Fruit fly (Drosophila melanogaster): ENCODE data around the gene CG11815.

The CG11815 gene

dm6 chr3L:1962964-1963363 lies 8.0 kb downstream of the CG11815 start, which contains the start of gene SCOT (continued):
- TF ChIP-seq D (optimal IDR thresholded peaks at IDR 0.05) (no peak), D (GFP tag; optimal IDR thresholded peaks at IDR 0.05) (no peak), CG30431 (GFP tag; optimal IDR thresholded peaks at IDR 0.05) (peak; percentile 50), CG15514 (GFP tag; optimal IDR thresholded peaks at IDR 0.05) (no peak), Rx (GFP tag; IDR thresholded peaks at IDR 0.05) (peak; percentile 69), CG16779 (GFP tag; IDR thresholded peaks at IDR 0.05) (0 out of 2 replicates have a peak, but pooled peaks have one; percentile 30), ssp (GFP tag; IDR thresholded peaks at IDR 0.05) (peak; percentile 66), lov (optimal IDR thresholded peaks at IDR 0.05) (no peak), lov (GFP tag; IDR thresholded peaks at IDR 0.05) (0 out of 3 replicates have a peak, but pooled peaks have one; percentile 65), ewg (GFP tag; optimal IDR thresholded peaks at IDR 0.05) (peak; percentile 45), CG34422 (GFP tag; IDR thresholded peaks at IDR 0.05) (peak; percentile 74), klu (GFP tag; IDR thresholded peaks at IDR 0.05) (peak; percentile 62; the same call in 1 of the 2 replicates), chinmo (GFP tag; IDR thresholded peaks at IDR 0.05; ENCODE audit: partially characterized antibody) (no peak), stc (GFP tag; IDR thresholded peaks at IDR 0.05) (peak; percentile 72), CG4404 (GFP tag; IDR thresholded peaks at IDR 0.05) (peak; percentile 53), Aef1 (GFP tag; IDR thresholded peaks at IDR 0.05) (peak; percentile 70), fu2 (GFP tag; optimal IDR thresholded peaks at IDR 0.05) (peak; percentile 51), mirr (GFP tag; optimal IDR thresholded peaks at IDR 0.05) (no peak), wdn (GFP tag; IDR thresholded peaks at IDR 0.05) (0 out of 2 replicates have a peak, but pooled peaks have one; percentile 16), Atf3 (GFP tag; optimal IDR thresholded peaks at IDR 0.05) (peak; percentile 27), CG4707 (GFP tag; optimal IDR thresholded peaks at IDR 0.05) (peak; percentile 39), H15 (GFP tag; IDR thresholded peaks at IDR 0.05) (peak; percentile 71; the same call in 2 of the 3 replicates), CG10543 (GFP tag; optimal IDR thresholded peaks at IDR 0.05) (peak; percentile 27), CG1602 (GFP tag; optimal IDR thresholded peaks at IDR 0.05) (peak; percentile 63), jumu (GFP tag; optimal IDR thresholded peaks at IDR 0.05) (peak; percentile 68), CG1024 (GFP tag; IDR thresholded peaks at IDR 0.05) (peak; percentile 66), Meics (GFP tag; optimal IDR thresholded peaks at IDR 0.05) (peak; percentile 48), HmgD (GFP tag; optimal IDR thresholded peaks at IDR 0.05) (peak; percentile 35), Blimp-1 (GFP tag; optimal IDR thresholded peaks at IDR 0.05) (no peak), CG10267 (tag; optimal IDR thresholded peaks at IDR 0.05) (no peak), Gsc (GFP tag; IDR thresholded peaks at IDR 0.05) (peak; percentile 45; the same call in 1 of the 2 replicates), HLH4C (GFP tag; IDR thresholded peaks at IDR 0.05; ENCODE audit: partially characterized antibody) (no peak), Sry-β (GFP tag; optimal IDR thresholded peaks at IDR 0.05) (no peak), CG12391 (tag; optimal IDR thresholded peaks at IDR 0.05) (peak; percentile 70), p53 (GFP tag; optimal IDR thresholded peaks at IDR 0.05) (peak; percentile 28), Camta (GFP tag; optimal IDR thresholded peaks at IDR 0.05) (peak; percentile 76), CG4730 (GFP tag; IDR thresholded peaks at IDR 0.05) (peak; percentile 72), pan (optimal IDR thresholded peaks at IDR 0.05) (no peak), pan (GFP tag; optimal IDR thresholded peaks at IDR 0.05 in 1 of 2, IDR thresholded peaks at IDR 0.05 in 1 of 2) (peak in 1 of 2 experiments; percentile 89), bcd (GFP tag; optimal IDR thresholded peaks at IDR 0.05) (peak; percentile 43), Ada2b (GFP tag; IDR thresholded peaks at IDR 0.05) (peak; percentile 79), ken (GFP tag; IDR thresholded peaks at IDR 0.05) (peak; percentile 72; the same call in 2 of the 3 replicates), CG31365 (tag; optimal IDR thresholded peaks at IDR 0.05) (no peak), E2f1 (GFP tag; IDR thresholded peaks at IDR 0.05) (peak; percentile 73), CG2116 (GFP tag; optimal IDR thresholded peaks at IDR 0.05) (peak; percentile 10), zfh2 (GFP tag; optimal IDR thresholded peaks at IDR 0.05) (peak; percentile 18), ATbp (GFP tag; optimal IDR thresholded peaks at IDR 0.05) (peak; percentile 69), Abd-B (GFP tag; optimal IDR thresholded peaks at IDR 0.05) (peak; percentile 3), Pdp1 (GFP tag; optimal IDR thresholded peaks at IDR 0.05) (peak in 1 of 2 experiments; percentile 48), Mrtf (GFP tag; IDR thresholded peaks at IDR 0.05) (peak; percentile 66; the same call in 1 of the 3 replicates), twi (tag; optimal IDR thresholded peaks at IDR 0.05) (no peak)
